Worm (Caenorhabditis elegans) whole organism, midembryonic: Measurements from ENCODE around the gene dpyd-1.

Source experiments
- T22C8.4 ChIP-seq: fragments of 200-800 bp; sonication (Bioruptor generic); IDR thresholded peaks from 2 replicates; pipeline ENCODE4 v1.3.6; 2022; ENCODE audit warnings: missing genetic modification characterization, missing compliant biosample characterization
- cog-1 ChIP-seq: sonication (generic microtip); optimal IDR thresholded peaks from 2 replicates; lab custom pipeline; 2016; ENCODE audit warnings: missing genetic modification characterization, missing compliant biosample characterization
- flt-1 ChIP-seq: fragments of 200-800 bp; sonication (Bioruptor generic); IDR thresholded peaks from 2 replicates; pipeline ENCODE4 v1.3.6; 2022; ENCODE audit warnings: missing genetic modification characterization, missing compliant biosample characterization
- klf-2 ChIP-seq: fragments of 200-800 bp; sonication (Bioruptor generic); conservative IDR thresholded peaks from 2 replicates; pipeline ENCODE4 v1.3.6; 2022; ENCODE audit warnings: missing genetic modification reagents, missing genetic modification characterization, missing compliant biosample characterization
- med-1 ChIP-seq: sonication (generic microtip); optimal IDR thresholded peaks from 2 replicates; lab custom pipeline; 2017; ENCODE audit warnings: missing genetic modification characterization, mild to moderate bottlenecking, missing compliant biosample characterization, antibody characterized with exemption, missing genetic modification reagents; ENCODE audit not compliant: insufficient read depth
- ref-1 ChIP-seq: fragments of 200-800 bp; sonication (Bioruptor generic); conservative IDR thresholded peaks from 2 replicates; pipeline ENCODE4 v1.3.6; 2022; ENCODE audit warnings: missing genetic modification reagents, missing genetic modification characterization, missing compliant biosample characterization
- tab-1 ChIP-seq: fragments of 200-800 bp; sonication (Bioruptor generic); IDR thresholded peaks from 2 replicates; pipeline ENCODE4 v1.3.6; 2022; ENCODE audit warnings: missing genetic modification characterization, missing compliant biosample characterization
- ztf-23 ChIP-seq: fragments of 200-800 bp; sonication (Bioruptor generic); IDR thresholded peaks from 2 replicates; pipeline ENCODE4 v1.3.6; 2022; ENCODE audit warnings: missing genetic modification reagents, missing genetic modification characterization, missing compliant biosample characterization
- ztf-29 ChIP-seq: fragments of 200-800 bp; sonication (Bioruptor generic); IDR thresholded peaks from 2 replicates; pipeline ENCODE4 v1.3.6; 2022; ENCODE audit warnings: missing genetic modification reagents, missing genetic modification characterization, missing compliant biosample characterization

dpyd-1 gene

ce11 chrX:5467820-5468270 lies at the start of gene dpyd-1:
Gene dpyd-1, plus strand, starts transcription at chrX:5467870.
- TF ChIP-seq flt-1 (no peak), T22C8.4 (no peak), cog-1 (no peak), ztf-23 (no peak), klf-2 (GFP tag; lab: Robert Waterston, UW) (no peak), med-1 (GFP tag; lab: Kevin White, UChicago) (no peak), ref-1 (GFP tag; lab: Robert Waterston, UW) (no peak), tab-1 (GFP tag; lab: Robert Waterston, UW) (no peak), ztf-29 (GFP tag; lab: Robert Waterston, UW) (no peak)

- TF ChIP-seq ztf-23 (peak; percentile 91), T22C8.4 (peak; percentile 67; the same call in 1 of the 2 replicates), tab-1 (GFP tag; lab: Robert Waterston, UW) (peak; percentile 83), cog-1 (peak; percentile 96), ztf-29 (GFP tag; lab: Robert Waterston, UW) (peak; percentile 76), flt-1 (no peak; the same call in none of the 2 replicates), ref-1 (GFP tag; lab: Robert Waterston, UW) (0 out of 2 replicates have a peak, but pooled peaks have one; percentile 23), med-1 (GFP tag; lab: Kevin White, UChicago) (peak; percentile 61), klf-2 (GFP tag; lab: Robert Waterston, UW) (peak; percentile 61)
Measured at ce11 chrX:5429335-5429734, 38.3 kb upstream of the dpyd-1 start.

- TF ChIP-seq ref-1 (GFP tag; lab: Robert Waterston, UW) (no peak), klf-2 (GFP tag; lab: Robert Waterston, UW) (no peak), ztf-23 (no peak), ztf-29 (GFP tag; lab: Robert Waterston, UW) (no peak), tab-1 (GFP tag; lab: Robert Waterston, UW) (no peak), flt-1 (no peak), T22C8.4 (no peak), med-1 (GFP tag; lab: Kevin White, UChicago) (no peak), cog-1 (no peak)
Measured at ce11 chrX:5433912-5434311, 33.8 kb upstream of the dpyd-1 start.

ce11 chrX:5444863-5445262 lies 22.8 kb upstream of the dpyd-1 start, which contains the start of gene itm-2:
Gene itm-2, plus strand, starts transcription at chrX:5445163.
- TF ChIP-seq ztf-23 (no peak), ref-1 (GFP tag; lab: Robert Waterston, UW) (no peak), cog-1 (no peak), tab-1 (GFP tag; lab: Robert Waterston, UW) (no peak), ztf-29 (GFP tag; lab: Robert Waterston, UW) (no peak), med-1 (GFP tag; lab: Kevin White, UChicago) (no peak), klf-2 (GFP tag; lab: Robert Waterston, UW) (no peak), T22C8.4 (no peak), flt-1 (no peak)

ce11 chrX:5447381-5447780 lies 20.3 kb upstream of the dpyd-1 start:
- no peak for TF ChIP-seq cog-1
- TF ChIP-seq ztf-29 (GFP tag; lab: Robert Waterston, UW), result no peak
- TF ChIP-seq flt-1, result no peak
- no peak for TF ChIP-seq ref-1 (GFP tag; lab: Robert Waterston, UW)
- TF ChIP-seq T22C8.4, result no peak
- no peak for TF ChIP-seq tab-1 (GFP tag; lab: Robert Waterston, UW)
- no peak for TF ChIP-seq med-1 (GFP tag; lab: Kevin White, UChicago)
- TF ChIP-seq ztf-23, result no peak
- TF ChIP-seq klf-2 (GFP tag; lab: Robert Waterston, UW), result no peak

- TF ChIP-seq med-1 (GFP tag; lab: Kevin White, UChicago) (no peak), T22C8.4 (no peak), ref-1 (GFP tag; lab: Robert Waterston, UW) (no peak), tab-1 (GFP tag; lab: Robert Waterston, UW) (no peak), ztf-29 (GFP tag; lab: Robert Waterston, UW) (no peak), flt-1 (no peak), klf-2 (GFP tag; lab: Robert Waterston, UW) (no peak), cog-1 (no peak), ztf-23 (no peak)
Measured at ce11 chrX:5447941-5448340, 19.7 kb upstream of the dpyd-1 start, which contains the start of gene C25F6.8. Gene C25F6.8, plus strand, starts transcription at chrX:5448241.

ce11 chrX:5450773-5451447 lies 16.8 kb upstream of the dpyd-1 start, which contains the start of gene C25F6.6:
Gene C25F6.6, minus strand, starts transcription at chrX:5450823.
- TF ChIP-seq cog-1, result no peak
- no peak for TF ChIP-seq ztf-23
- no peak for TF ChIP-seq ztf-29 (GFP tag; lab: Robert Waterston, UW)
- TF ChIP-seq med-1 (GFP tag; lab: Kevin White, UChicago), result no peak
- no peak for TF ChIP-seq tab-1 (GFP tag; lab: Robert Waterston, UW)
- no peak for TF ChIP-seq ref-1 (GFP tag; lab: Robert Waterston, UW)
- no peak for TF ChIP-seq T22C8.4
- no peak for TF ChIP-seq flt-1
- no peak for TF ChIP-seq klf-2 (GFP tag; lab: Robert Waterston, UW)

ce11 chrX:5451706-5452105 lies 16.0 kb upstream of the dpyd-1 start:
- TF ChIP-seq ztf-23 (no peak), tab-1 (GFP tag; lab: Robert Waterston, UW) (no peak), flt-1 (no peak), cog-1 (no peak), med-1 (GFP tag; lab: Kevin White, UChicago) (no peak), klf-2 (GFP tag; lab: Robert Waterston, UW) (no peak), T22C8.4 (no peak), ztf-29 (GFP tag; lab: Robert Waterston, UW) (no peak), ref-1 (GFP tag; lab: Robert Waterston, UW) (no peak)

ce11 chrX:5455107-5455506 lies 12.6 kb upstream of the dpyd-1 start:
- TF ChIP-seq ref-1 (GFP tag; lab: Robert Waterston, UW) (no peak), ztf-23 (no peak), ztf-29 (GFP tag; lab: Robert Waterston, UW) (no peak), cog-1 (no peak), tab-1 (GFP tag; lab: Robert Waterston, UW) (no peak), T22C8.4 (no peak), flt-1 (no peak), med-1 (GFP tag; lab: Kevin White, UChicago) (no peak), klf-2 (GFP tag; lab: Robert Waterston, UW) (no peak)
